Fruit fly (Drosophila melanogaster) whole organism, embryonic: ENCODE results near the gene PCNA2.

Experiments
- Adf1 ChIP-seq: fragments of 200-800 bp; sonication (Bioruptor generic); IDR thresholded peaks from 2 replicates; pipeline ENCODE4 v1.3.6; 2022; ENCODE audit warnings: missing biosample characterization, missing genetic modification characterization
- Atf6 ChIP-seq: fragments of 200-800 bp; sonication (Bioruptor generic); IDR thresholded peaks from 2 replicates; pipeline ENCODE4 v1.3.6; 2022; ENCODE audit warnings: missing biosample characterization, missing genetic modification characterization
- BtbVII ChIP-seq: fragments of 200-800 bp; sonication (Bioruptor generic); optimal IDR thresholded peaks from 3 replicates; lab custom pipeline; 2017; ENCODE audit warnings: missing biosample characterization, mild to moderate bottlenecking, missing genetic modification characterization
- CG10209 ChIP-seq: fragments of 200-800 bp; sonication (Bioruptor generic); optimal IDR thresholded peaks from 3 replicates; lab custom pipeline; 2017; ENCODE audit warnings: missing biosample characterization, mild to moderate bottlenecking, missing genetic modification characterization, missing genetic modification reagents
- CG10979 ChIP-seq: fragments of 200-800 bp; sonication (Bioruptor generic); optimal IDR thresholded peaks from 2 replicates; lab custom pipeline; 2018; ENCODE audit warnings: missing biosample characterization, mild to moderate bottlenecking, missing genetic modification characterization, moderate library complexity
- CG11093 ChIP-seq: fragments of 200-800 bp; sonication (Bioruptor generic); IDR thresholded peaks from 3 replicates; pipeline ENCODE4 v1.3.6; 2022; ENCODE audit warnings: missing biosample characterization, missing genetic modification characterization
- CG11504 ChIP-seq: fragments of 200-800 bp; sonication (Bioruptor generic); optimal IDR thresholded peaks from 3 replicates; lab custom pipeline; 2019; ENCODE audit warnings: missing biosample characterization, mild to moderate bottlenecking, missing genetic modification characterization, moderate library complexity
- CG11560 ChIP-seq: fragments of 200-800 bp; sonication (Bioruptor generic); IDR thresholded peaks from 3 replicates; pipeline ENCODE4 v1.3.6; 2022; ENCODE audit warnings: missing biosample characterization, missing genetic modification characterization
- CG13775 ChIP-seq: fragments of 200-800 bp; sonication (Bioruptor generic); optimal IDR thresholded peaks from 3 replicates; lab custom pipeline; 2017; ENCODE audit warnings: missing biosample characterization, mild to moderate bottlenecking, missing genetic modification characterization
- CG13894 ChIP-seq: fragments of 200-800 bp; sonication (Bioruptor generic); optimal IDR thresholded peaks from 3 replicates; lab custom pipeline; 2018; ENCODE audit warnings: missing biosample characterization, mild to moderate bottlenecking, missing genetic modification characterization, moderate library complexity
- CG15011 ChIP-seq: fragments of 200-800 bp; sonication (Bioruptor generic); optimal IDR thresholded peaks from 3 replicates; lab custom pipeline; 2018; ENCODE audit warnings: missing biosample characterization, mild to moderate bottlenecking, missing genetic modification characterization
- CG15269 ChIP-seq: fragments of 200-800 bp; sonication (Bioruptor generic); optimal IDR thresholded peaks from 2 replicates; lab custom pipeline; 2018; ENCODE audit warnings: missing biosample characterization, mild to moderate bottlenecking, missing genetic modification characterization, moderate library complexity
- CG15696 ChIP-seq: fragments of 200-800 bp; sonication (Bioruptor generic); optimal IDR thresholded peaks from 2 replicates; lab custom pipeline; 2019; ENCODE audit warnings: missing biosample characterization, mild to moderate bottlenecking, missing genetic modification characterization, moderate library complexity
- CG1647 ChIP-seq: fragments of 200-800 bp; sonication (Bioruptor generic); optimal IDR thresholded peaks from 3 replicates; lab custom pipeline; 2016; ENCODE audit warnings: missing biosample characterization, missing genetic modification characterization
- CG17568 ChIP-seq: fragments of 200-800 bp; sonication (Bioruptor generic); optimal IDR thresholded peaks from 2 replicates; lab custom pipeline; 2018; ENCODE audit warnings: missing biosample characterization, mild to moderate bottlenecking, missing genetic modification characterization, moderate library complexity
- CG17912 ChIP-seq: fragments of 200-800 bp; sonication (Bioruptor generic); optimal IDR thresholded peaks from 2 replicates; lab custom pipeline; 2018; ENCODE audit warnings: missing biosample characterization, mild to moderate bottlenecking, missing genetic modification characterization
- CG18011 ChIP-seq: fragments of 200-800 bp; sonication (Bioruptor generic); optimal IDR thresholded peaks from 2 replicates; lab custom pipeline; 2017; ENCODE audit warnings: missing biosample characterization, missing genetic modification characterization, mild to moderate bottlenecking, moderate library complexity, missing genotype
- CG18619 ChIP-seq: fragments of 200-800 bp; sonication (Bioruptor generic); optimal IDR thresholded peaks from 3 replicates; lab custom pipeline; 2017; ENCODE audit warnings: missing biosample characterization, mild to moderate bottlenecking, missing genetic modification characterization
- CG2129 ChIP-seq: fragments of 200-800 bp; sonication (Bioruptor generic); IDR thresholded peaks from 2 replicates; pipeline ENCODE4 v1.3.6; 2022; ENCODE audit warnings: missing biosample characterization, missing genetic modification characterization; ENCODE audit not compliant: partially characterized antibody
- CG30020 ChIP-seq: fragments of 200-800 bp; optimal IDR thresholded peaks from 2 replicates; lab custom pipeline; 2019; ENCODE audit warnings: missing biosample characterization, mild to moderate bottlenecking, missing genetic modification characterization, moderate library complexity
- CG31388 ChIP-seq: fragments of 200-800 bp; sonication (Bioruptor generic); optimal IDR thresholded peaks from 2 replicates; lab custom pipeline; 2016; ENCODE audit warnings: missing biosample characterization, missing genetic modification characterization
- CG3995 ChIP-seq: fragments of 200-800 bp; sonication (Bioruptor generic); optimal IDR thresholded peaks from 3 replicates; lab custom pipeline; 2016; ENCODE audit warnings: missing biosample characterization, missing genetic modification characterization
- CG6683 ChIP-seq: fragments of 200-800 bp; sonication (Bioruptor generic); optimal IDR thresholded peaks from 2 replicates; lab custom pipeline; 2017; ENCODE audit warnings: missing biosample characterization, mild to moderate bottlenecking, missing genetic modification characterization, missing genetic modification reagents
- CG7786 ChIP-seq: fragments of 200-800 bp; sonication (Bioruptor generic); optimal IDR thresholded peaks from 2 replicates; lab custom pipeline; 2016; ENCODE audit warnings: missing biosample characterization, missing genetic modification characterization
- CG7928 ChIP-seq: fragments of 200-800 bp; sonication (Bioruptor generic); optimal IDR thresholded peaks from 2 replicates; lab custom pipeline; 2017; ENCODE audit warnings: missing biosample characterization, mild to moderate bottlenecking, missing genetic modification characterization
- CG9797 ChIP-seq: fragments of 200-800 bp; sonication (Bioruptor generic); optimal IDR thresholded peaks from 3 replicates; lab custom pipeline; 2018; ENCODE audit warnings: missing biosample characterization, mild to moderate bottlenecking, missing genetic modification characterization
- E2f2 ChIP-seq: fragments of 200-800 bp; sonication (Bioruptor generic); IDR thresholded peaks from 2 replicates; pipeline ENCODE4 v1.3.6; 2022; ENCODE audit warnings: missing biosample characterization, missing genetic modification characterization
- Hr3 ChIP-seq: fragments of 200-800 bp; sonication (Bioruptor generic); optimal IDR thresholded peaks from 3 replicates; lab custom pipeline; 2016; ENCODE audit warnings: missing biosample characterization, missing genetic modification characterization
- Med ChIP-seq: fragments of 200-800 bp; sonication (Bioruptor generic); peaks from one replicate; lab custom pipeline; 2016; ENCODE audit warnings: missing biosample characterization, missing genetic modification characterization, mild to moderate bottlenecking, inconsistent platforms, moderate library complexity
- Meics ChIP-seq: fragments of 200-800 bp; sonication (Bioruptor generic); optimal IDR thresholded peaks from 2 replicates; lab custom pipeline; 2017; ENCODE audit warnings: missing biosample characterization, mild to moderate bottlenecking, missing genetic modification characterization
- Myb ChIP-seq: fragments of 200-800 bp; sonication (Bioruptor generic); optimal IDR thresholded peaks from 2 replicates; lab custom pipeline; 2016; ENCODE audit warnings: missing biosample characterization, missing genetic modification characterization
- NfI ChIP-seq: fragments of 200-800 bp; sonication (Bioruptor generic); optimal IDR thresholded peaks from 3 replicates; lab custom pipeline; 2018; ENCODE audit warnings: missing biosample characterization, mild to moderate bottlenecking, missing genetic modification characterization, moderate library complexity
- Sry-δ ChIP-seq: fragments of 200-800 bp; sonication (Bioruptor generic); optimal IDR thresholded peaks from 2 replicates; lab custom pipeline; 2016; ENCODE audit warnings: missing biosample characterization, missing genetic modification characterization
- Xrp1 ChIP-seq: fragments of 200-800 bp; sonication (Bioruptor generic); IDR thresholded peaks from 2 replicates; pipeline ENCODE4 v1.3.6; 2022; ENCODE audit warnings: missing biosample characterization, missing genetic modification characterization
- amos ChIP-seq: fragments of 200-800 bp; sonication (Bioruptor generic); IDR thresholded peaks from 2 replicates; pipeline ENCODE4 v1.3.6; 2022; ENCODE audit warnings: missing biosample characterization, missing genetic modification characterization; ENCODE audit not compliant: partially characterized antibody
- bab2 ChIP-seq: fragments of 200-800 bp; sonication (Bioruptor generic); optimal IDR thresholded peaks from 2 replicates; lab custom pipeline; 2016; ENCODE audit warnings: missing biosample characterization, missing genetic modification characterization
- bcd ChIP-seq: fragments of 200-800 bp; sonication (Bioruptor generic); optimal IDR thresholded peaks from 2 replicates; lab custom pipeline; 2017; ENCODE audit warnings: missing biosample characterization, mild to moderate bottlenecking, missing genetic modification characterization
- bsh ChIP-seq, 2 experiments: fragments of 200-800 bp; sonication (Bioruptor generic); optimal IDR thresholded peaks; 2 replicates each; lab custom pipeline; 2017 to 2018; ENCODE audit warnings: mild to moderate bottlenecking in 2 of 2, missing biosample characterization in 2 of 2, missing genetic modification characterization in 2 of 2, moderate library complexity in 1 of 2
- fd102C ChIP-seq: fragments of 200-800 bp; sonication (Bioruptor generic); optimal IDR thresholded peaks from 2 replicates; lab custom pipeline; 2018; ENCODE audit warnings: missing biosample characterization, mild to moderate bottlenecking, missing genetic modification characterization, moderate library complexity
- gro ChIP-seq: fragments of 200-800 bp; sonication (Bioruptor generic); optimal IDR thresholded peaks from 2 replicates; lab custom pipeline; 2016; ENCODE audit warnings: missing biosample characterization, missing genetic modification characterization
- inv ChIP-seq: fragments of 200-800 bp; sonication (Bioruptor generic); IDR thresholded peaks from 2 replicates; pipeline ENCODE4 v1.3.6; 2022; ENCODE audit warnings: missing biosample characterization, missing genetic modification characterization; ENCODE audit not compliant: partially characterized antibody
- ken ChIP-seq: fragments of 200-800 bp; sonication (Bioruptor generic); IDR thresholded peaks from 3 replicates; pipeline ENCODE4 v1.3.6; 2022; ENCODE audit warnings: missing biosample characterization, missing genetic modification characterization
- luna ChIP-seq: fragments of 200-800 bp; sonication (Bioruptor generic); optimal IDR thresholded peaks from 2 replicates; lab custom pipeline; 2016; ENCODE audit warnings: missing biosample characterization, missing genetic modification characterization
- otp ChIP-seq: fragments of 200-800 bp; sonication (Bioruptor generic); IDR thresholded peaks from 3 replicates; pipeline ENCODE4, ENCODE4 v1.3.6; 2022; ENCODE audit warnings: missing biosample characterization, missing genetic modification characterization
- p53 ChIP-seq: fragments of 200-800 bp; sonication (Bioruptor generic); optimal IDR thresholded peaks from 2 replicates; lab custom pipeline; 2016; ENCODE audit warnings: missing biosample characterization, missing genetic modification characterization
- pum ChIP-seq: fragments of 200-800 bp; sonication (Bioruptor generic); optimal IDR thresholded peaks from 2 replicates; lab custom pipeline; 2016; ENCODE audit warnings: missing biosample characterization, missing genetic modification characterization
- sens ChIP-seq: fragments of 200-800 bp; sonication (Bioruptor generic); peaks from one replicate; lab custom pipeline; 2016; ENCODE audit warnings: missing biosample characterization, missing genetic modification characterization
- shn ChIP-seq: fragments of 200-800 bp; sonication (Bioruptor generic); optimal IDR thresholded peaks from 3 replicates; lab custom pipeline; 2016; ENCODE audit warnings: missing biosample characterization, missing genetic modification characterization
- tup ChIP-seq: fragments of 200-800 bp; sonication (Bioruptor generic); optimal IDR thresholded peaks from 2 replicates; lab custom pipeline; 2016; ENCODE audit warnings: missing biosample characterization, mild to moderate bottlenecking, missing genetic modification characterization, moderate library complexity
- yki ChIP-seq: fragments of >200 bp; optimal IDR thresholded peaks from 3 replicates; lab custom pipeline; 2018
- zfh1 ChIP-seq: fragments of 200-800 bp; sonication (Bioruptor generic); IDR thresholded peaks from 3 replicates; pipeline ENCODE4 v1.3.6; 2022; ENCODE audit warnings: missing biosample characterization, missing genetic modification characterization

PCNA2 gene

DNA sequence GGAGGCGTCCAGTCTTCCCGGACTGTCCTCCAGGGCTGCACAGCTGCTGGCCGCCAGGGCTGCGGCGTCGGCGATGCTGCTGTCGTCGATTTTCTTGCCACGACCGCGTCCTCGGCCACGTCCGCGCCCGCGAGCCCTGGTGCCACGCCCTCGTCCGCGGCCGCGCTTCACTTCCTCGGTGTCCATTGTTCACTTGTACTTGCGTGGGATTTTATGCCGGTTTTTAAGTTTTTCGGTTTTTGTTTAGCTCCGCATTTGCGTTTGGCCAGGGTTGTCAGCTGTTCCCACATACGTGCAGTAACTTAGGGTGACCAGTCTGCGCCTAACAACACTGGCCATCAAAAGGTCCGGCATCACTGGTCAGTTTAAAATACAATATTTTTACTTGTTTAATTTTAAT lies 1.6 kb downstream of the PCNA2 start, which contains the start of gene Hakai (continued):
- TF ChIP-seq CG11093 (GFP tag; lab: Robert Waterston, UW) (peak; percentile 47; the same call in 1 of the 3 replicates), sens (peak; percentile 92), CG10979 (tag; lab: Kevin White, UChicago) (peak; percentile 41), amos (GFP tag; lab: Robert Waterston, UW) (peak; percentile 54), CG2129 (GFP tag; lab: Robert Waterston, UW) (no peak), CG7928 (GFP tag; lab: Kevin White, UChicago) (peak; percentile 97), p53 (GFP tag; lab: Kevin White, UChicago) (peak; percentile 45), tup (GFP tag; lab: Kevin White, UChicago) (no peak), shn (GFP tag; lab: Kevin White, UChicago) (peak; percentile 74), pum (GFP tag; lab: Kevin White, UChicago) (peak; percentile 77), yki (lab: Kevin White, UChicago) (no peak), Meics (peak; percentile 18), bab2 (GFP tag; lab: Kevin White, UChicago) (peak; percentile 72), CG30020 (tag; lab: Kevin White, UChicago) (peak; percentile 33), CG31388 (GFP tag; lab: Kevin White, UChicago) (no peak), CG17912 (no peak), CG13775 (GFP tag; lab: Kevin White, UChicago) (peak; percentile 71), CG3995 (GFP tag; lab: Kevin White, UChicago) (peak; percentile 4), E2f2 (peak; percentile 82), Sry-δ (GFP tag; lab: Kevin White, UChicago) (peak; percentile 55), Med (GFP tag; lab: Kevin White, UChicago) (peak; percentile 96), otp (GFP tag; lab: Robert Waterston, UW) (no peak; the same call in 2 of the 3 replicates), NfI (peak; percentile 2), CG11560 (tag; lab: Robert Waterston, UW) (peak; percentile 33; the same call in 1 of the 3 replicates), ken (GFP tag; lab: Robert Waterston, UW) (peak; percentile 62), inv (GFP tag; lab: Robert Waterston, UW) (0 out of 2 replicates have a peak, but pooled peaks have one; percentile 28), Xrp1 (GFP tag; lab: Robert Waterston, UW) (peak; percentile 45; the same call in 1 of the 2 replicates), CG1647 (GFP tag; lab: Kevin White, UChicago) (peak; percentile 72), CG7786 (GFP tag; lab: Kevin White, UChicago) (peak; percentile 49), CG15269 (tag; lab: Kevin White, UChicago) (peak; percentile 56), gro (GFP tag; lab: Kevin White, UChicago) (peak; percentile 37), Hr3 (GFP tag; lab: Kevin White, UChicago) (peak; percentile 30), CG18011 (peak; percentile 27), CG13894 (tag; lab: Kevin White, UChicago) (no peak), CG15011 (no peak), Myb (peak; percentile 57), CG10209 (GFP tag; lab: Kevin White, UChicago) (peak; percentile 11), Adf1 (GFP tag; lab: Robert Waterston, UW) (peak; percentile 37; the same call in 1 of the 2 replicates), CG6683 (no peak), BtbVII (no peak), zfh1 (peak; percentile 68; the same call in 2 of the 3 replicates), CG15696 (tag; lab: Kevin White, UChicago) (peak; percentile 33), luna (peak; percentile 25), CG11504 (peak; percentile 55), bcd (GFP tag; lab: Kevin White, UChicago) (peak; percentile 54), CG17568 (no peak), CG9797 (peak; percentile 42), bsh (GFP tag; optimal IDR thresholded peaks at IDR 0.05; lab: Kevin White, UChicago) (peak in 1 of 2 experiments; percentile 12), fd102C (GFP tag; lab: Kevin White, UChicago) (no peak), CG18619 (GFP tag; lab: Kevin White, UChicago) (peak; percentile 26), Atf6 (no peak)
